Worm (Caenorhabditis elegans): Measurements from ENCODE around the gene F46H6.5.

Gene F46H6.5

ce11 chrX:4484072-4484471 is 7.9 kb downstream of the F46H6.5 start:
- TF ChIP-seq egl-44 (GFP tag; IDR thresholded peaks at IDR 0.05) (no peak), attf-3 (GFP tag; conservative IDR thresholded peaks at IDR 0.05) (no peak)

- no peak for TF ChIP-seq ztf-3 (GFP tag; optimal IDR thresholded peaks at IDR 0.05)
- no peak for TF ChIP-seq efl-1 (GFP tag; optimal IDR thresholded peaks at IDR 0.05)
- TF ChIP-seq Y53F4B.3 (GFP tag; IDR thresholded peaks at IDR 0.05) = no peak
- no peak for TF ChIP-seq hmg-1.2 (GFP tag; IDR thresholded peaks at IDR 0.05)
- TF ChIP-seq ama-1 (optimal IDR thresholded peaks at IDR 0.05) = no peak
- TF ChIP-seq ama-1 (GFP tag; optimal IDR thresholded peaks at IDR 0.05) = no peak
- no peak for TF ChIP-seq him-1 (tag; optimal IDR thresholded peaks at IDR 0.05)
- no peak for TF ChIP-seq egl-44 (GFP tag; IDR thresholded peaks at IDR 0.05)
- no peak for TF ChIP-seq rcor-1 (GFP tag; IDR thresholded peaks at IDR 0.05)
- TF ChIP-seq ztf-18 (tag; optimal IDR thresholded peaks at IDR 0.05) = no peak
- TF ChIP-seq madf-8 (GFP tag; conservative IDR thresholded peaks at IDR 0.05) = no peak
- no peak for TF ChIP-seq cebp-1 (GFP tag; IDR thresholded peaks at IDR 0.05)
- peak; percentile 12 for TF ChIP-seq cebp-1 (tag; optimal IDR thresholded peaks at IDR 0.05)
- no peak for TF ChIP-seq ZK185.1 (tag; optimal IDR thresholded peaks at IDR 0.05; ENCODE audit: poor library complexity, severe bottlenecking)
- peak; percentile 70 for TF ChIP-seq nhr-80 (tag; optimal IDR thresholded peaks at IDR 0.05)
Observed at ce11 chrX:4480800-4481199, 11.2 kb downstream of the F46H6.5 start.

- no peak for TF ChIP-seq ztf-25 (GFP tag; IDR thresholded peaks at IDR 0.05)
- no peak for TF ChIP-seq ceh-79 (tag; optimal IDR thresholded peaks at IDR 0.05)
- no peak for TF ChIP-seq F57A8.1 (GFP tag; optimal IDR thresholded peaks at IDR 0.05)
- TF ChIP-seq Y79H2A.3 (GFP tag; conservative IDR thresholded peaks at IDR 0.05) = no peak
- TF ChIP-seq ceh-40 (GFP tag; IDR thresholded peaks at IDR 0.05) = no peak
- TF ChIP-seq tlf-1 (GFP tag; optimal IDR thresholded peaks at IDR 0.05) = no peak
- TF ChIP-seq madf-10 (tag; optimal IDR thresholded peaks at IDR 0.05) = no peak
- TF ChIP-seq chd-7 (tag; optimal IDR thresholded peaks at IDR 0.05) = no peak
- TF ChIP-seq nhr-80 (tag; optimal IDR thresholded peaks at IDR 0.05) = peak; percentile 31
- TF ChIP-seq die-1 (tag; optimal IDR thresholded peaks at IDR 0.05) = no peak
- TF ChIP-seq egl-44 (GFP tag; IDR thresholded peaks at IDR 0.05) = no peak
- no peak for TF ChIP-seq Y53G8AR.9 (GFP tag; conservative IDR thresholded peaks at IDR 0.05)
- no peak for TF ChIP-seq hlh-12 (tag; optimal IDR thresholded peaks at IDR 0.05)
- no peak for TF ChIP-seq ztf-6 (GFP tag; IDR thresholded peaks at IDR 0.05)
- no peak for TF ChIP-seq cebp-2 (GFP tag; IDR thresholded peaks at IDR 0.05)
- TF ChIP-seq T26A5.8 (tag; optimal IDR thresholded peaks at IDR 0.05) = no peak
- TF ChIP-seq cebp-1 (GFP tag; IDR thresholded peaks at IDR 0.05) = peak; percentile 39; the same call in 1 of the 2 replicates
- peak; percentile 26 for TF ChIP-seq cebp-1 (tag; optimal IDR thresholded peaks at IDR 0.05)
- 0 out of 2 replicates have a peak, but pooled peaks have one; percentile 28 for TF ChIP-seq dox-1 (GFP tag; IDR thresholded peaks at IDR 0.05)
- no peak for TF ChIP-seq snpc-4 (GFP tag; optimal IDR thresholded peaks at IDR 0.05)
- no peak for TF ChIP-seq snpc-4 (tag; optimal IDR thresholded peaks at IDR 0.05)
- TF ChIP-seq ekl-4 (GFP tag; IDR thresholded peaks at IDR 0.05) = no peak
- TF ChIP-seq madf-3 (GFP tag; IDR thresholded peaks at IDR 0.05) = no peak
- TF ChIP-seq ceh-100 (GFP tag; IDR thresholded peaks at IDR 0.05) = no peak
- TF ChIP-seq ztf-22 (GFP tag; optimal IDR thresholded peaks at IDR 0.05) = no peak
- TF ChIP-seq snpc-1.1 (tag; optimal IDR thresholded peaks at IDR 0.05; ENCODE audit: insufficient read depth) = no peak
- TF ChIP-seq egl-18 (GFP tag; IDR thresholded peaks at IDR 0.05) = no peak
- TF ChIP-seq B0261.1 (tag; optimal IDR thresholded peaks at IDR 0.05) = no peak
Observed at ce11 chrX:4479960-4480359, 12.0 kb downstream of the F46H6.5 start.

Measured in whole organism, young adult.